Worm (Caenorhabditis elegans): Measurements from ENCODE around the gene swt-6.

ce11 chrV:13916196-13916595 is 38.0 kb upstream of the swt-6 start, which contains the start of gene str-252:
- no peak for TF ChIP-seq sea-1 (GFP tag; conservative IDR thresholded peaks at IDR 0.05)
- no peak for TF ChIP-seq pes-1 (GFP tag; IDR thresholded peaks at IDR 0.05)
- TF ChIP-seq ets-7 (tag; optimal IDR thresholded peaks at IDR 0.05): no peak
- no peak for TF ChIP-seq ama-1 (optimal IDR thresholded peaks at IDR 0.05)
- no peak for TF ChIP-seq scrt-1 (GFP tag; IDR thresholded peaks at IDR 0.05)
- no peak for TF ChIP-seq B0310.2 (tag; optimal IDR thresholded peaks at IDR 0.05)
- TF ChIP-seq hnd-1 (tag; optimal IDR thresholded peaks at IDR 0.05): no peak
- no peak for TF ChIP-seq ceh-13 (GFP tag; optimal IDR thresholded peaks at IDR 0.05)
- TF ChIP-seq tbx-37 (GFP tag; conservative IDR thresholded peaks at IDR 0.05): no peak
- no peak for TF ChIP-seq ceh-36 (tag; optimal IDR thresholded peaks at IDR 0.05)
- no peak for TF ChIP-seq flt-1 (GFP tag; IDR thresholded peaks at IDR 0.05)
- TF ChIP-seq tbx-11 (GFP tag; IDR thresholded peaks at IDR 0.05): no peak
- no peak for TF ChIP-seq aly-1 (tag; optimal IDR thresholded peaks at IDR 0.05)
- TF ChIP-seq F13C5.2 (tag; optimal IDR thresholded peaks at IDR 0.05): no peak
